Fruit fly (Drosophila melanogaster): ENCODE results near the gene CG13305.

Gene CG13305

dm6 chr3L:8675029-8675544, 28.5 kb upstream of the CG13305 start (continued):
- TF ChIP-seq grn (GFP tag; optimal IDR thresholded peaks at IDR 0.05) (no peak), CG6813 (GFP tag; optimal IDR thresholded peaks at IDR 0.05) (no peak), Opbp (GFP tag; IDR thresholded peaks at IDR 0.05; ENCODE audit: partially characterized antibody) (0 out of 3 replicates have a peak, but pooled peaks have one; percentile 7), pb (GFP tag; optimal IDR thresholded peaks at IDR 0.05) (peak; percentile 20), CHES-1-like (GFP tag; optimal IDR thresholded peaks at IDR 0.05) (peak; percentile 53), Neu2 (GFP tag; optimal IDR thresholded peaks at IDR 0.05; ENCODE audit: borderline replicate concordance) (no peak), Tbp (GFP tag; optimal IDR thresholded peaks at IDR 0.05) (no peak), sd (tag; optimal IDR thresholded peaks at IDR 0.05) (no peak), jumu (GFP tag; optimal IDR thresholded peaks at IDR 0.05) (no peak), Hand (GFP tag; optimal IDR thresholded peaks at IDR 0.05) (peak; percentile 26), CG12769 (tag; optimal IDR thresholded peaks at IDR 0.05) (peak; percentile 99), Atf3 (GFP tag; optimal IDR thresholded peaks at IDR 0.05) (peak; percentile 5), tgo (GFP tag; IDR thresholded peaks at IDR 0.05) (0 out of 3 replicates have a peak, but pooled peaks have one; percentile 14), shn (GFP tag; optimal IDR thresholded peaks at IDR 0.05) (peak; percentile 12), CG14050 (GFP tag; IDR thresholded peaks at IDR 0.05) (no peak), schlank (tag; optimal IDR thresholded peaks at IDR 0.05) (peak; percentile 7), CG11247 (GFP tag; IDR thresholded peaks at IDR 0.05) (no peak), Rx (GFP tag; IDR thresholded peaks at IDR 0.05) (no peak), CG1832 (GFP tag; optimal IDR thresholded peaks at IDR 0.05) (peak; percentile 7), CG3281 (GFP tag; optimal IDR thresholded peaks at IDR 0.05) (peak; percentile 24), CG10366 (GFP tag; IDR thresholded peaks at IDR 0.05) (0 out of 2 replicates have a peak, but pooled peaks have one; percentile 12), Sry-β (GFP tag; optimal IDR thresholded peaks at IDR 0.05) (no peak), CG7786 (GFP tag; optimal IDR thresholded peaks at IDR 0.05) (peak; percentile 5), amos (GFP tag; IDR thresholded peaks at IDR 0.05; ENCODE audit: partially characterized antibody) (no peak), CG10321 (GFP tag; IDR thresholded peaks at IDR 0.05) (0 out of 2 replicates have a peak, but pooled peaks have one; percentile 10), Dp (GFP tag; optimal IDR thresholded peaks at IDR 0.05) (no peak), CG6689 (GFP tag; IDR thresholded peaks at IDR 0.05) (0 out of 2 replicates have a peak, but pooled peaks have one; percentile 6), CG43689 (GFP tag; IDR thresholded peaks at IDR 0.05) (0 out of 2 replicates have a peak, but pooled peaks have one; percentile 11), oc (tag; optimal IDR thresholded peaks at IDR 0.05) (no peak)

- TF ChIP-seq CG17361 (GFP tag; IDR thresholded peaks at IDR 0.05) (0 out of 3 replicates have a peak, but pooled peaks have one; percentile 20), cwo (GFP tag; optimal IDR thresholded peaks at IDR 0.05) (peak; percentile 7), ash1 (GFP tag; optimal IDR thresholded peaks at IDR 0.05) (no peak), CG4424 (GFP tag; optimal IDR thresholded peaks at IDR 0.05) (no peak), rib (GFP tag; IDR thresholded peaks at IDR 0.05) (peak; percentile 43; the same call in 1 of the 2 replicates), Ets65A (GFP tag) (peak; percentile 52), CG11247 (GFP tag; IDR thresholded peaks at IDR 0.05) (no peak), CG12769 (tag; optimal IDR thresholded peaks at IDR 0.05) (peak; percentile 53), gem (tag; optimal IDR thresholded peaks at IDR 0.05) (peak; percentile 4), Med (GFP tag) (peak; percentile 42), CG17829 (tag; optimal IDR thresholded peaks at IDR 0.05) (no peak), CG8765 (GFP tag; IDR thresholded peaks at IDR 0.05) (peak; percentile 10; the same call in 1 of the 2 replicates), Drgx (GFP tag; IDR thresholded peaks at IDR 0.05) (peak; percentile 57), insv (GFP tag; optimal IDR thresholded peaks at IDR 0.05) (no peak), zen (tag; optimal IDR thresholded peaks at IDR 0.05) (no peak), CG7963 (GFP tag; IDR thresholded peaks at IDR 0.05; ENCODE audit: partially characterized antibody) (no peak), CG32767 (GFP tag; IDR thresholded peaks at IDR 0.05) (peak; percentile 53; the same call in 1 of the 2 replicates), cg (GFP tag; optimal IDR thresholded peaks at IDR 0.05) (peak; percentile 1), sd (tag; optimal IDR thresholded peaks at IDR 0.05) (peak; percentile 52), Pdp1 (GFP tag; optimal IDR thresholded peaks at IDR 0.05) (peak in 1 of 2 experiments; percentile 19), chinmo (GFP tag; IDR thresholded peaks at IDR 0.05; ENCODE audit: partially characterized antibody) (peak; percentile 72; the same call in 1 of the 4 replicates), CG6791 (GFP tag; IDR thresholded peaks at IDR 0.05; ENCODE audit: partially characterized antibody) (0 out of 3 replicates have a peak, but pooled peaks have one; percentile 20)
Observed at dm6 chr3L:8673377-8674000, 26.9 kb upstream of the CG13305 start.
